Fruit fly (Drosophila melanogaster): Measurements from ENCODE around the gene Glyp.

Gene Glyp

DNA sequence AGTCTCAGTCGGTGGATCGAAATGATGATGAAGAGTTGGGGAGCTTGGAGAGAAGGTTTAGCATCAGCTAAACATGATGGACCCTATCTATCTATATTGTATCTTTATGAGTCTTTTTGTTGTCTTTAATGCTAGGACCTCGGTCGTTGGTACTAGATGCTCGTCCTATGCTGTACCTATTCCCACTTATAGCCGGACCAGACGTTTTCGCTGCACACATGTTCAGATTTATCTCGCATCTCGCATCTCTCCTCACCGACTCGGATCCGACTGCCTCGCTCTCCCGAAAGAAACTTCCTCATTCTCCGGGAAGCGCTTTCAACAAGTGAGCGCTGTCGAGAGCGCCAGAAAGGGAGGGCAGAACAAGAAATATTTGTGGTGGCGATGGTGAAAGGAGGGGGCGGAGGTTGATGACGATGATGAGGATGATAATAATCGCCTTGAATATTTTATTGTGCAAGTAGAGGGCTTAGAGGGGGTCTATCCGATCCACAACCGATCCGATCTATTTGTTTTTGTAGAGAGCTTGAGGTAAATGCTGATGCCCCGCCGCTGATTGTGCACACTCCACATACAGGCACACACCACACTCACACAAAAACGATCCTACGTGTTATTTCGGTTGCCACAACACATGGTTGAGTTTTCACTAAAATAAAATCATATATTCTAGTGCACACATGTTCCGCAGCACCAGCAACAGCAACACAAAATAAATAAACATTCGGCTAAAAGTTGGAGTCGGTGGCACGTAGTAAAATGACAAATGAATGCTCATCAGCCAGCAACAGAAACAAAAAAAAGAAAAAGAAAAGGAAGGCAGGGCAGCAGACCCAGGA is 32.3 kb downstream of the Glyp start:
- TF ChIP-seq corto (GFP tag; optimal IDR thresholded peaks at IDR 0.05) (peak; percentile 29), cwo (GFP tag; optimal IDR thresholded peaks at IDR 0.05) (no peak), Adf1 (GFP tag; IDR thresholded peaks at IDR 0.05) (no peak; the same call in 1 of the 2 replicates), Drgx (GFP tag; IDR thresholded peaks at IDR 0.05) (no peak), croc (GFP tag; conservative IDR thresholded peaks at IDR 0.05) (no peak), danr (GFP tag; IDR thresholded peaks at IDR 0.05) (no peak), aop (GFP tag; IDR thresholded peaks at IDR 0.05) (peak; percentile 67; the same call in 1 of the 2 replicates), sens-2 (GFP tag; IDR thresholded peaks at IDR 0.05) (no peak), pnt (GFP tag; optimal IDR thresholded peaks at IDR 0.05) (peak; percentile 23), cato (GFP tag; optimal IDR thresholded peaks at IDR 0.05; ENCODE audit: borderline replicate concordance) (no peak), Kr (GFP tag; optimal IDR thresholded peaks at IDR 0.05) (no peak), CG14441 (GFP tag; IDR thresholded peaks at IDR 0.05) (no peak), yki (optimal IDR thresholded peaks at IDR 0.05) (no peak), E2f1 (GFP tag; IDR thresholded peaks at IDR 0.05) (0 out of 2 replicates have a peak, but pooled peaks have one; percentile 12), fru (optimal IDR thresholded peaks at IDR 0.05) (no peak), Dbx (GFP tag; IDR thresholded peaks at IDR 0.05) (no peak), Atf6 (GFP tag; IDR thresholded peaks at IDR 0.05) (no peak), CG10543 (GFP tag; optimal IDR thresholded peaks at IDR 0.05) (peak; percentile 8), z (GFP tag; IDR thresholded peaks at IDR 0.05) (no peak), CG14710 (tag; optimal IDR thresholded peaks at IDR 0.05) (no peak), dmrt11E (tag; optimal IDR thresholded peaks at IDR 0.05) (peak; percentile 7), CG11093 (GFP tag; IDR thresholded peaks at IDR 0.05) (no peak), grn (GFP tag; optimal IDR thresholded peaks at IDR 0.05) (peak; percentile 86), Xrp1 (GFP tag; IDR thresholded peaks at IDR 0.05) (peak; percentile 38; the same call in 1 of the 2 replicates), CG7987 (GFP tag; optimal IDR thresholded peaks at IDR 0.05) (no peak), pros (GFP tag; optimal IDR thresholded peaks at IDR 0.05) (no peak), CG17568 (GFP tag; optimal IDR thresholded peaks at IDR 0.05) (no peak), CG7786 (GFP tag; optimal IDR thresholded peaks at IDR 0.05) (no peak), gcm2 (GFP tag; optimal IDR thresholded peaks at IDR 0.05) (no peak), CG15011 (GFP tag; optimal IDR thresholded peaks at IDR 0.05) (no peak), CG17829 (tag; optimal IDR thresholded peaks at IDR 0.05) (no peak), so (GFP tag; IDR thresholded peaks at IDR 0.05) (no peak), CG17359 (tag; optimal IDR thresholded peaks at IDR 0.05) (peak; percentile 30), Mes4 (GFP tag; optimal IDR thresholded peaks at IDR 0.05) (no peak), org-1 (GFP tag; optimal IDR thresholded peaks at IDR 0.05) (no peak), HLH4C (GFP tag; IDR thresholded peaks at IDR 0.05; ENCODE audit: partially characterized antibody) (no peak), sna (GFP tag; IDR thresholded peaks at IDR 0.05; ENCODE audit: partially characterized antibody) (no peak), toy (GFP tag; IDR thresholded peaks at IDR 0.05) (no peak), CG12744 (GFP tag; optimal IDR thresholded peaks at IDR 0.05) (no peak), vnd (GFP tag; IDR thresholded peaks at IDR 0.05; ENCODE audit: partially characterized antibody) (no peak), Fer1 (GFP tag; optimal IDR thresholded peaks at IDR 0.05) (no peak), CG16813 (GFP tag; IDR thresholded peaks at IDR 0.05; ENCODE audit: partially characterized antibody) (no peak), CG10431 (GFP tag; optimal IDR thresholded peaks at IDR 0.05) (no peak), Asciz (GFP tag; optimal IDR thresholded peaks at IDR 0.05) (no peak), CG7745 (tag; optimal IDR thresholded peaks at IDR 0.05) (no peak), sim (GFP tag; IDR thresholded peaks at IDR 0.05) (no peak), zfh1 (GFP tag; IDR thresholded peaks at IDR 0.05) (no peak), eve (GFP tag; optimal IDR thresholded peaks at IDR 0.05) (no peak), MTF-1 (GFP tag; optimal IDR thresholded peaks at IDR 0.05; ENCODE audit: borderline replicate concordance) (no peak), CG12391 (tag; optimal IDR thresholded peaks at IDR 0.05) (peak; percentile 20)
